Fruit fly (Drosophila melanogaster): ENCODE results near the gene Vsp37A.

- no peak for TF ChIP-seq Sin3A (optimal IDR thresholded peaks at IDR 0.05)
- no peak for TF ChIP-seq psq (optimal IDR thresholded peaks at IDR 0.05)
- no peak for TF ChIP-seq Myc (optimal IDR thresholded peaks at IDR 0.05)
- no peak for TF ChIP-seq h (optimal IDR thresholded peaks at IDR 0.05)
- TF ChIP-seq ttk (optimal IDR thresholded peaks at IDR 0.05), result no peak
These were observed 28.6 kb upstream of the Vsp37A start for dm6 chrX:592588-593288.

Data from Kc167 (cell line).